Worm (Caenorhabditis elegans): Measurements from ENCODE around the gene K07D4.9.
"Not testable (repeated sequence)": the region's sequence is repeated elsewhere in the genome, so short reads cannot be mapped to it uniquely, and the experiment has no call there.

Gene K07D4.9

ce11 chrII:4049672-4050071, 21.3 kb downstream of the K07D4.9 start:
- peak; percentile 97 for TF ChIP-seq hmg-1.2 (GFP tag; IDR thresholded peaks at IDR 0.05)
- TF ChIP-seq aptf-2 (GFP tag; conservative IDR thresholded peaks at IDR 0.05) = 0 out of 2 replicates have a peak, but pooled peaks have one; percentile 24
- peak; percentile 5 for TF ChIP-seq ztf-26 (tag; optimal IDR thresholded peaks at IDR 0.05)
- TF ChIP-seq cebp-1 (GFP tag; IDR thresholded peaks at IDR 0.05) = peak; percentile 69
- peak; percentile 20 for TF ChIP-seq cebp-1 (tag; optimal IDR thresholded peaks at IDR 0.05)
- TF ChIP-seq nhr-80 (tag; optimal IDR thresholded peaks at IDR 0.05) = peak; percentile 7
- TF ChIP-seq lin-40 (tag; optimal IDR thresholded peaks at IDR 0.05) = peak; percentile 18
- peak; percentile 34 for TF ChIP-seq lin-54 (GFP tag; optimal IDR thresholded peaks at IDR 0.05)
- peak; percentile 85 for TF ChIP-seq K11D2.4 (GFP tag; IDR thresholded peaks at IDR 0.05)
- TF ChIP-seq rcor-1 (GFP tag; IDR thresholded peaks at IDR 0.05) = peak; percentile 44
- TF ChIP-seq attf-5 (GFP tag; optimal IDR thresholded peaks at IDR 0.05) = peak; percentile 32
- 0 out of 2 replicates have a peak, but pooled peaks have one; percentile 37 for TF ChIP-seq ztf-28 (GFP tag; IDR thresholded peaks at IDR 0.05)
- 0 out of 2 replicates have a peak, but pooled peaks have one; percentile 50 for TF ChIP-seq let-526 (GFP tag; IDR thresholded peaks at IDR 0.05)
- TF ChIP-seq egrh-3 (GFP tag; IDR thresholded peaks at IDR 0.05) = peak; percentile 54; the same call in 1 of the 2 replicates
- TF ChIP-seq nfyb-1 (GFP tag; IDR thresholded peaks at IDR 0.05) = peak; percentile 83
- TF ChIP-seq ceh-91 (GFP tag; IDR thresholded peaks at IDR 0.05) = 0 out of 2 replicates have a peak, but pooled peaks have one; percentile 33
- peak; percentile 78 for TF ChIP-seq Y67H2A.10 (GFP tag; conservative IDR thresholded peaks at IDR 0.05)
- TF ChIP-seq Y53G8AR.9 (GFP tag; conservative IDR thresholded peaks at IDR 0.05) = peak; percentile 47; the same call in 1 of the 2 replicates
- peak; percentile 45; the same call in 1 of the 2 replicates for TF ChIP-seq attf-3 (GFP tag; conservative IDR thresholded peaks at IDR 0.05)
- TF ChIP-seq F33H1.4 (GFP tag; IDR thresholded peaks at IDR 0.05) = peak; percentile 55; the same call in 1 of the 2 replicates
- peak; percentile 85 for TF ChIP-seq mcd-1 (GFP tag; IDR thresholded peaks at IDR 0.05)
- 0 out of 2 replicates have a peak, but pooled peaks have one; percentile 18 for TF ChIP-seq C06A6.2 (GFP tag; conservative IDR thresholded peaks at IDR 0.05)
- TF ChIP-seq dox-1 (GFP tag; IDR thresholded peaks at IDR 0.05) = peak; percentile 91
- peak; percentile 60; the same call in 1 of the 2 replicates for TF ChIP-seq pbrm-1 (GFP tag; IDR thresholded peaks at IDR 0.05)
- peak; percentile 55; the same call in 1 of the 2 replicates for TF ChIP-seq lir-1 (GFP tag; conservative IDR thresholded peaks at IDR 0.05)
- TF ChIP-seq let-607 (tag; optimal IDR thresholded peaks at IDR 0.05) = peak in 1 of 2 experiments; percentile 55
- 0 out of 2 replicates have a peak, but pooled peaks have one; percentile 40 for TF ChIP-seq ceh-100 (GFP tag; IDR thresholded peaks at IDR 0.05)
- TF ChIP-seq bed-2 (GFP tag; IDR thresholded peaks at IDR 0.05) = peak; percentile 74

- TF ChIP-seq lin-26 (GFP tag; IDR thresholded peaks at IDR 0.05) (peak; percentile 23; the same call in 1 of the 2 replicates), B0261.1 (tag; optimal IDR thresholded peaks at IDR 0.05) (peak; percentile 50), tbp1 (GFP tag; optimal IDR thresholded peaks at IDR 0.05) (peak; percentile 75), rpc-1 (tag; optimal IDR thresholded peaks at IDR 0.05) (peak; percentile 55)
- TF ChIP-seq rpc-1 (optimal IDR thresholded peaks at IDR 0.05) = not testable (repeated sequence)
These were observed 22.8 kb downstream of the K07D4.9 start for ce11 chrII:4051196-4051595.

DNA sequence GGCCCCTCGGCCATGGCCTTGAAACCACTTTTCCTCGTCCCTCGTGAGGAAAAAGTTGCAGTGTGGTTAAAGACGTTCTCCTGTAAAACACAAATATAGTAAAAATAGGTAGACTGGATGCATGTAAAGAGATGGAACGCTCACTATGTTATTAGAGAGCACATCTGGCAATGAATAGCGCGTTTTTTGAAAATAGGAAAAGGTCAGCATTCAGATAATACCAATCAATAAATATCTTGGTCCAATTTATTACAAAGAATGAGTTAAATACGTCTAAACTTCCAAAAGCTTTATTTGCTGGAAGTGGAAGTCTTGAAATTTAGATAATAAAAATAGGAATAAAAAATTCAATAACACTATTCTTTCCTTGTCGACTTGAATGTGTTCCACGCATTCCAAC, 34.1 kb downstream of the K07D4.9 start, which contains the start of gene gadr-4:
gadr-4 (minus strand) TSS at position 101 of the 400 bp plus-strand sequence.
- TF ChIP-seq C06A6.2 (GFP tag; conservative IDR thresholded peaks at IDR 0.05) = no peak
- no peak for TF ChIP-seq him-1 (tag; optimal IDR thresholded peaks at IDR 0.05)
- TF ChIP-seq mes-4 (tag; optimal IDR thresholded peaks at IDR 0.05) = no peak
- TF ChIP-seq zfh-2 (GFP tag; conservative IDR thresholded peaks at IDR 0.05) = no peak
- TF ChIP-seq tbp1 (GFP tag; optimal IDR thresholded peaks at IDR 0.05) = no peak
- TF ChIP-seq Y53F4B.3 (GFP tag; IDR thresholded peaks at IDR 0.05) = no peak
- no peak for TF ChIP-seq dpl-1 (GFP tag; optimal IDR thresholded peaks at IDR 0.05)
- TF ChIP-seq hsf-1 (GFP tag; IDR thresholded peaks at IDR 0.05) = no peak
- TF ChIP-seq Y67H2A.10 (GFP tag; conservative IDR thresholded peaks at IDR 0.05) = no peak
- TF ChIP-seq snpc-1.1 (tag; optimal IDR thresholded peaks at IDR 0.05; ENCODE audit: insufficient read depth) = no peak
- TF ChIP-seq athp-1 (tag; optimal IDR thresholded peaks at IDR 0.05) = no peak
- no peak for TF ChIP-seq D2030.7 (GFP tag; IDR thresholded peaks at IDR 0.05)
- TF ChIP-seq F22D6.2 (tag; optimal IDR thresholded peaks at IDR 0.05) = no peak
- TF ChIP-seq lsy-27 (tag; optimal IDR thresholded peaks at IDR 0.05; ENCODE audit: borderline replicate concordance, insufficient read depth) = no peak
- no peak for TF ChIP-seq zim-3 (tag; optimal IDR thresholded peaks at IDR 0.05)
- no peak for TF ChIP-seq egrh-3 (GFP tag; IDR thresholded peaks at IDR 0.05)

Data from whole organism, young adult.